Fruit fly (Drosophila melanogaster) whole organism, embryonic: Measurements from ENCODE around the gene CG34126.

Experiments
- Abd-B ChIP-seq: fragments of 200-800 bp; sonication (Bioruptor generic); optimal IDR thresholded peaks from 2 replicates; lab custom pipeline; 2018; ENCODE audit warnings: missing biosample characterization, mild to moderate bottlenecking, missing genetic modification characterization, moderate library complexity
- Antp ChIP-seq: fragments of 200-800 bp; sonication (Bioruptor generic); optimal IDR thresholded peaks from 3 replicates; lab custom pipeline; 2016; ENCODE audit warnings: missing biosample characterization, missing genetic modification characterization
- Atf6 ChIP-seq: fragments of 200-800 bp; sonication (Bioruptor generic); IDR thresholded peaks from 2 replicates; pipeline ENCODE4 v1.3.6; 2022; ENCODE audit warnings: missing biosample characterization, missing genetic modification characterization
- B-H1 ChIP-seq: fragments of 200-800 bp; sonication (Bioruptor generic); IDR thresholded peaks from 3 replicates; pipeline ENCODE4 v1.3.6; 2022; ENCODE audit warnings: missing biosample characterization, missing genetic modification characterization
- Bdp1 ChIP-seq: fragments of 200-800 bp; sonication (Bioruptor generic); optimal IDR thresholded peaks from 3 replicates; lab custom pipeline; 2016; ENCODE audit warnings: missing biosample characterization, missing genetic modification characterization
- CG1024 ChIP-seq: fragments of 200-800 bp; sonication (Bioruptor generic); IDR thresholded peaks from 2 replicates; pipeline ENCODE4 v1.3.6; 2022; ENCODE audit warnings: missing biosample characterization, missing genetic modification characterization
- CG10366 ChIP-seq: fragments of 200-800 bp; sonication (Bioruptor generic); IDR thresholded peaks from 2 replicates; pipeline ENCODE4 v1.3.6; 2022; ENCODE audit warnings: missing biosample characterization, missing genetic modification characterization
- CG11398 ChIP-seq: fragments of 200-800 bp; sonication (Bioruptor generic); optimal IDR thresholded peaks from 2 replicates; lab custom pipeline; 2016; ENCODE audit warnings: missing biosample characterization, missing genetic modification characterization
- CG12071 ChIP-seq: fragments of 200-800 bp; sonication (Bioruptor generic); optimal IDR thresholded peaks from 3 replicates; lab custom pipeline; 2018; ENCODE audit warnings: missing biosample characterization, mild to moderate bottlenecking, missing genetic modification characterization
- CG1233 ChIP-seq: fragments of 200-800 bp; sonication (Bioruptor generic); optimal IDR thresholded peaks from 4 replicates; lab custom pipeline; 2018; ENCODE audit warnings: missing biosample characterization, mild to moderate bottlenecking, missing genetic modification characterization
- CG13775 ChIP-seq: fragments of 200-800 bp; sonication (Bioruptor generic); optimal IDR thresholded peaks from 3 replicates; lab custom pipeline; 2017; ENCODE audit warnings: missing biosample characterization, mild to moderate bottlenecking, missing genetic modification characterization
- CG14710 ChIP-seq: fragments of 200-800 bp; sonication (Bioruptor generic); optimal IDR thresholded peaks from 3 replicates; lab custom pipeline; 2019; ENCODE audit warnings: missing biosample characterization, mild to moderate bottlenecking, missing genetic modification characterization, moderate library complexity
- CG15479 ChIP-seq: fragments of 200-800 bp; sonication (Bioruptor generic); optimal IDR thresholded peaks from 3 replicates; lab custom pipeline; 2019; ENCODE audit warnings: missing biosample characterization, mild to moderate bottlenecking, missing genetic modification characterization, moderate library complexity
- CG15601 ChIP-seq: fragments of 200-800 bp; sonication (Bioruptor generic); optimal IDR thresholded peaks from 3 replicates; lab custom pipeline; 2019; ENCODE audit warnings: missing biosample characterization, mild to moderate bottlenecking, missing genetic modification characterization, moderate library complexity
- CG17186 ChIP-seq: fragments of 200-800 bp; sonication (Bioruptor generic); optimal IDR thresholded peaks from 3 replicates; lab custom pipeline; 2017; ENCODE audit warnings: missing biosample characterization, missing genetic modification reagents, missing genetic modification characterization
- CG17361 ChIP-seq: fragments of 200-800 bp; sonication (Bioruptor generic); IDR thresholded peaks from 3 replicates; pipeline ENCODE4 v1.3.6; 2022; ENCODE audit warnings: missing biosample characterization, missing genetic modification characterization
- CG2202 ChIP-seq: fragments of 200-800 bp; sonication (Bioruptor generic); optimal IDR thresholded peaks from 2 replicates; lab custom pipeline; 2018; ENCODE audit warnings: missing biosample characterization, mild to moderate bottlenecking, missing genetic modification characterization
- CG30431 ChIP-seq: fragments of 200-800 bp; sonication (Bioruptor generic); optimal IDR thresholded peaks from 2 replicates; lab custom pipeline; 2017; ENCODE audit warnings: missing biosample characterization, missing genetic modification characterization
- CG31388 ChIP-seq: fragments of 200-800 bp; sonication (Bioruptor generic); optimal IDR thresholded peaks from 2 replicates; lab custom pipeline; 2016; ENCODE audit warnings: missing biosample characterization, missing genetic modification characterization
- CG43689 ChIP-seq: fragments of 200-800 bp; sonication (Bioruptor generic); IDR thresholded peaks from 2 replicates; pipeline ENCODE4 v1.3.6; 2022; ENCODE audit warnings: missing biosample characterization, missing genetic modification characterization
- CG5245 ChIP-seq: fragments of 200-800 bp; sonication (Bioruptor generic); optimal IDR thresholded peaks from 3 replicates; lab custom pipeline; 2016; ENCODE audit warnings: missing biosample characterization, missing genetic modification characterization
- CG6854 ChIP-seq: fragments of 200-800 bp; sonication (Bioruptor generic); optimal IDR thresholded peaks from 3 replicates; lab custom pipeline; 2017; ENCODE audit warnings: missing biosample characterization, mild to moderate bottlenecking, missing genetic modification characterization
- CG7963 ChIP-seq: fragments of 200-800 bp; sonication (Bioruptor generic); IDR thresholded peaks from 3 replicates; pipeline ENCODE4 v1.3.6; 2022; ENCODE audit warnings: missing biosample characterization, missing genetic modification characterization; ENCODE audit not compliant: partially characterized antibody
- CG9797 ChIP-seq: fragments of 200-800 bp; sonication (Bioruptor generic); optimal IDR thresholded peaks from 3 replicates; lab custom pipeline; 2018; ENCODE audit warnings: missing biosample characterization, mild to moderate bottlenecking, missing genetic modification characterization
- Camta ChIP-seq: fragments of 200-800 bp; sonication (Bioruptor generic); optimal IDR thresholded peaks from 2 replicates; lab custom pipeline; 2016; ENCODE audit warnings: missing biosample characterization, missing genetic modification characterization
- CkIIα-i1 ChIP-seq: fragments of 200-800 bp; sonication (Bioruptor generic); IDR thresholded peaks from 2 replicates; pipeline ENCODE4 v1.3.6; 2022; ENCODE audit warnings: missing biosample characterization, missing genetic modification characterization
- CrebB ChIP-seq: fragments of 200-800 bp; sonication (Bioruptor generic); optimal IDR thresholded peaks from 3 replicates; lab custom pipeline; 2018; ENCODE audit warnings: missing biosample characterization, mild to moderate bottlenecking, missing genetic modification characterization
- MBD-R2 ChIP-seq: fragments of 200-800 bp; sonication (Bioruptor generic); IDR thresholded peaks from 2 replicates; pipeline ENCODE4 v1.3.6; 2022; ENCODE audit warnings: missing biosample characterization, missing genetic modification characterization
- Meics ChIP-seq: fragments of 200-800 bp; sonication (Bioruptor generic); optimal IDR thresholded peaks from 2 replicates; lab custom pipeline; 2017; ENCODE audit warnings: missing biosample characterization, mild to moderate bottlenecking, missing genetic modification characterization
- Myb ChIP-seq: fragments of 200-800 bp; sonication (Bioruptor generic); optimal IDR thresholded peaks from 2 replicates; lab custom pipeline; 2016; ENCODE audit warnings: missing biosample characterization, missing genetic modification characterization
- Side ChIP-seq: fragments of 200-800 bp; sonication (Bioruptor generic); optimal IDR thresholded peaks from 2 replicates; lab custom pipeline; 2016; ENCODE audit warnings: missing biosample characterization, missing genetic modification characterization
- Sry-β ChIP-seq: fragments of 200-800 bp; sonication (Bioruptor generic); optimal IDR thresholded peaks from 2 replicates; lab custom pipeline; 2018; ENCODE audit warnings: missing biosample characterization, mild to moderate bottlenecking, missing genetic modification characterization, moderate library complexity
- bbx ChIP-seq: fragments of 200-800 bp; sonication (Bioruptor generic); IDR thresholded peaks from 2 replicates; pipeline ENCODE4 v1.3.6; 2022; ENCODE audit warnings: missing biosample characterization, missing genetic modification characterization; ENCODE audit not compliant: partially characterized antibody
- bcd ChIP-seq: fragments of 200-800 bp; sonication (Bioruptor generic); optimal IDR thresholded peaks from 2 replicates; lab custom pipeline; 2017; ENCODE audit warnings: missing biosample characterization, mild to moderate bottlenecking, missing genetic modification characterization
- cad ChIP-seq: fragments of >200 bp; optimal IDR thresholded peaks from 2 replicates; lab custom pipeline; 2017; ENCODE audit warnings: missing biosample characterization, missing genetic modification characterization
- dimm ChIP-seq: fragments of 200-800 bp; sonication (Bioruptor generic); IDR thresholded peaks from 2 replicates; pipeline ENCODE4 v1.3.6; 2022; ENCODE audit warnings: missing biosample characterization, missing genetic modification characterization
- dm ChIP-seq: fragments of 200-800 bp; sonication (Bioruptor generic); optimal IDR thresholded peaks from 3 replicates; lab custom pipeline; 2016; ENCODE audit warnings: missing biosample characterization, missing genetic modification characterization
- ems ChIP-seq: fragments of 200-800 bp; sonication (Bioruptor generic); optimal IDR thresholded peaks from 3 replicates; lab custom pipeline; 2016; ENCODE audit warnings: missing biosample characterization, missing genetic modification characterization
- fru ChIP-seq: fragments of >200 bp; optimal IDR thresholded peaks from 2 replicates; lab custom pipeline; 2017
- gcm2 ChIP-seq: fragments of 200-800 bp; sonication (Bioruptor generic); optimal IDR thresholded peaks from 2 replicates; lab custom pipeline; 2016; ENCODE audit warnings: missing biosample characterization, missing genetic modification characterization
- gfzf ChIP-seq: fragments of 200-800 bp; sonication (Bioruptor generic); optimal IDR thresholded peaks from 2 replicates; lab custom pipeline; 2016; ENCODE audit warnings: missing biosample characterization, mild to moderate bottlenecking, missing genetic modification characterization, moderate library complexity
- nerfin-1 ChIP-seq: fragments of 200-800 bp; sonication (Bioruptor generic); optimal IDR thresholded peaks from 3 replicates; lab custom pipeline; 2019; ENCODE audit warnings: missing biosample characterization, mild to moderate bottlenecking, missing genetic modification characterization, moderate library complexity
- pb ChIP-seq: fragments of 200-800 bp; sonication (Bioruptor generic); optimal IDR thresholded peaks from 3 replicates; lab custom pipeline; 2016; ENCODE audit warnings: missing biosample characterization, missing genetic modification characterization
- pros ChIP-seq: fragments of 200-800 bp; sonication (Bioruptor generic); optimal IDR thresholded peaks from 3 replicates; lab custom pipeline; 2019; ENCODE audit warnings: missing biosample characterization, mild to moderate bottlenecking, missing genetic modification characterization, moderate library complexity
- sc ChIP-seq, 3 experiments: fragments of >200 bp in 2 of 3; fragments of 200-800 bp in 1 of 3; sonication (Bioruptor generic) in 1 of 3; optimal IDR thresholded peaks; 2 replicates in 2 of 3; 3 replicates in 1 of 3; lab custom pipeline; 2017; ENCODE audit warnings: mild to moderate bottlenecking in 1 of 3, missing biosample characterization in 1 of 3, missing genetic modification characterization in 1 of 3, missing genetic modification reagents in 1 of 3
- sens ChIP-seq: fragments of 200-800 bp; sonication (Bioruptor generic); peaks from one replicate; lab custom pipeline; 2016; ENCODE audit warnings: missing biosample characterization, missing genetic modification characterization
- slp2 ChIP-seq: fragments of 200-800 bp; sonication (Bioruptor generic); optimal IDR thresholded peaks from 2 replicates; lab custom pipeline; 2016; ENCODE audit warnings: missing biosample characterization, missing genetic modification characterization
- trem ChIP-seq: fragments of 200-800 bp; optimal IDR thresholded peaks from 3 replicates; lab custom pipeline; 2019; ENCODE audit warnings: missing biosample characterization, mild to moderate bottlenecking, missing genetic modification characterization, moderate library complexity
- usp ChIP-seq: fragments of >200 bp; optimal IDR thresholded peaks from 2 replicates; lab custom pipeline; 2017; ENCODE audit warnings: missing biosample characterization, missing genetic modification characterization
- wek ChIP-seq: fragments of 200-800 bp; sonication (Bioruptor generic); optimal IDR thresholded peaks from 3 replicates; lab custom pipeline; 2018; ENCODE audit warnings: missing biosample characterization, mild to moderate bottlenecking, missing genetic modification characterization, moderate library complexity

CG34126 gene

DNA sequence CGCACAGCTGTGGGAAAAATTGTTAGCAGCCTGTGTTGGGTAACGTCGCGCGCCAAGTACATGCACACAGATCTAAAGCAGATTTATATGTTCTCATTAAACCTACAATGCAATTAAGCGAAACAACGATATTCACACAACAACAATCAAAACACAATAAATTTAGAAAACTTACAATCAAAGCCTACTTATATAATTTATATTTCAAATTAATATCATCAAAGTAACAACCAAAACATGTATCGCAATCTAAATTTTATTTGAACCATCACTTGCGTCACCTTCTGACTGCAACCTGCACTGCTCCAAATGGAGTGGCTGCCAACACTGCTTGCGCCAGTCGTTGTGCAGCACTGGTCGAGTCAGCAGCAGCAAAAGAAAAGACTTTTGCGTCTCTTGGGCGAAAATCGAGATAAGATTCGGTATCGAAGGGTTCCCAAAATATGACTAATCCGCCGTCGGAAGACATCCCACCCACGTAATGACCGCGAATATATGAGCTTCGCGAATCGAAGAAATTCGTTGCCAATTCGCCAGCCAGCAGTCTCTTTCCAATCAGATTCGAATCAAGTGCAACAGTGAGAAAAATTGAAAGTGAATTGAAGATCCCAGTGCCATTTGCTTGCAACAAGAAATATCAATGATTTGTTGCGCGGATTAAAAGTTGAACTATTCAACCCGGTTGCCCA, at the start of gene CG34126, which contains the start of gene CG8892 (continued):
- peak; percentile 94 for TF ChIP-seq CG15601 (tag; lab: Kevin White, UChicago)
- TF ChIP-seq Myb (GFP tag; lab: Kevin White, UChicago): peak; percentile 84
- peak; percentile 92 for TF ChIP-seq Bdp1 (GFP tag; lab: Kevin White, UChicago)
- TF ChIP-seq Abd-B (GFP tag; lab: Kevin White, UChicago): peak; percentile 99
- TF ChIP-seq pros: peak; percentile 51
- TF ChIP-seq gcm2 (GFP tag; lab: Kevin White, UChicago): peak; percentile 93
- TF ChIP-seq Sry-β (GFP tag; lab: Kevin White, UChicago): peak; percentile 81
- peak; percentile 93 for TF ChIP-seq trem (tag; lab: Kevin White, UChicago)
- peak; percentile 98 for TF ChIP-seq CG14710
- TF ChIP-seq CG31388 (GFP tag; lab: Kevin White, UChicago): peak; percentile 97
- TF ChIP-seq gfzf (GFP tag; lab: Kevin White, UChicago): peak; percentile 28
- peak; percentile 95 for TF ChIP-seq CG17186 (GFP tag; lab: Kevin White, UChicago)
- TF ChIP-seq Atf6: peak; percentile 97
- no peak for TF ChIP-seq fru (lab: Kevin White, UChicago)
- peak; percentile 82 for TF ChIP-seq dimm (GFP tag; lab: Robert Waterston, UW)
- TF ChIP-seq CG2202 (tag; lab: Kevin White, UChicago): peak; percentile 91
- peak; percentile 96 for TF ChIP-seq Antp (GFP tag; lab: Kevin White, UChicago)
- TF ChIP-seq nerfin-1 (tag; lab: Kevin White, UChicago): peak; percentile 97
- peak; percentile 96 for TF ChIP-seq CG5245 (GFP tag; lab: Kevin White, UChicago)
- TF ChIP-seq Camta (GFP tag; lab: Kevin White, UChicago): peak; percentile 97
- peak; percentile 90 for TF ChIP-seq dm (GFP tag; lab: Kevin White, UChicago)
- peak; percentile 97 for TF ChIP-seq CG1233 (GFP tag; lab: Kevin White, UChicago)
- TF ChIP-seq sens (GFP tag; lab: Kevin White, UChicago): peak; percentile 99
- TF ChIP-seq CG9797 (GFP tag; lab: Kevin White, UChicago): peak; percentile 65
- peak; percentile 85 for TF ChIP-seq pb (GFP tag; lab: Kevin White, UChicago)
- TF ChIP-seq CG1024 (GFP tag; lab: Robert Waterston, UW): peak; percentile 88
- peak; percentile 75 for TF ChIP-seq CG15479 (GFP tag; lab: Kevin White, UChicago)
- TF ChIP-seq CrebB: peak; percentile 92
- no peak for TF ChIP-seq sc (optimal IDR thresholded peaks at IDR 0.05; lab: Kevin White, UChicago)
- TF ChIP-seq sc (GFP tag; optimal IDR thresholded peaks at IDR 0.05; lab: Kevin White, UChicago): peak; percentile 96
- TF ChIP-seq bcd (GFP tag; lab: Kevin White, UChicago): peak; percentile 98
- peak; percentile 89 for TF ChIP-seq CG6854 (GFP tag; lab: Kevin White, UChicago)
- peak; percentile 96 for TF ChIP-seq ems (GFP tag; lab: Kevin White, UChicago)
- TF ChIP-seq bbx (GFP tag; lab: Robert Waterston, UW): no peak
- TF ChIP-seq usp (GFP tag; lab: Kevin White, UChicago): no peak
- peak; percentile 94 for TF ChIP-seq B-H1 (GFP tag; lab: Robert Waterston, UW)
- peak; percentile 89 for TF ChIP-seq CG43689 (GFP tag; lab: Robert Waterston, UW)
- peak; percentile 99 for TF ChIP-seq CG13775 (GFP tag; lab: Kevin White, UChicago)
- no peak for TF ChIP-seq CG7963
- TF ChIP-seq wek (GFP tag; lab: Kevin White, UChicago): peak; percentile 65
- no peak for TF ChIP-seq cad (GFP tag; lab: Kevin White, UChicago)
- TF ChIP-seq Meics (GFP tag; lab: Kevin White, UChicago): peak; percentile 97
- TF ChIP-seq CG10366 (GFP tag; lab: Robert Waterston, UW): peak; percentile 94
- TF ChIP-seq CG17361 (GFP tag; lab: Robert Waterston, UW): peak; percentile 98
- peak; percentile 82 for TF ChIP-seq CG11398
- TF ChIP-seq CkIIα-i1: peak; percentile 83; the same call in 1 of the 2 replicates
- TF ChIP-seq CG30431: peak; percentile 98
- TF ChIP-seq Side (GFP tag; lab: Kevin White, UChicago): peak; percentile 93
- TF ChIP-seq MBD-R2 (GFP tag; lab: Robert Waterston, UW): peak; percentile 97
- peak; percentile 96 for TF ChIP-seq slp2 (GFP tag; lab: Kevin White, UChicago)
- peak; percentile 88 for TF ChIP-seq CG12071 (GFP tag; lab: Kevin White, UChicago)
